Fruit fly (Drosophila melanogaster) whole organism, embryonic: ENCODE data around the gene Ufd1.

Source experiments
- C15 ChIP-seq: fragments of 200-800 bp; sonication (Bioruptor generic); IDR thresholded peaks from 3 replicates; pipeline ENCODE4 v1.3.6; 2022; ENCODE audit warnings: missing biosample characterization, missing genetic modification characterization
- CG11247 ChIP-seq: fragments of 200-800 bp; sonication (Bioruptor generic); IDR thresholded peaks from 2 replicates; pipeline ENCODE4 v1.3.6; 2022; ENCODE audit warnings: missing biosample characterization, missing genetic modification characterization
- CG12219 ChIP-seq: fragments of 200-800 bp; sonication (Bioruptor generic); optimal IDR thresholded peaks from 3 replicates; lab custom pipeline; 2018; ENCODE audit warnings: missing biosample characterization, mild to moderate bottlenecking, missing genetic modification characterization
- CG13296 ChIP-seq: fragments of 200-800 bp; sonication (Bioruptor generic); optimal IDR thresholded peaks from 3 replicates; lab custom pipeline; 2018; ENCODE audit warnings: missing biosample characterization, mild to moderate bottlenecking, missing genetic modification characterization
- CG14860 ChIP-seq: fragments of 200-800 bp; sonication (Bioruptor generic); IDR thresholded peaks from 3 replicates; pipeline ENCODE4 v1.3.6; 2022; ENCODE audit warnings: missing biosample characterization, missing genetic modification characterization; ENCODE audit not compliant: partially characterized antibody
- CG15514 ChIP-seq: fragments of 200-800 bp; sonication (Bioruptor generic); optimal IDR thresholded peaks from 3 replicates; lab custom pipeline; 2017; ENCODE audit warnings: missing biosample characterization, missing genetic modification characterization, mild to moderate bottlenecking, moderate library complexity, missing genetic modification reagents
- CG1603 ChIP-seq: fragments of 200-800 bp; sonication (Bioruptor generic); optimal IDR thresholded peaks from 2 replicates; lab custom pipeline; 2019; ENCODE audit warnings: missing biosample characterization, mild to moderate bottlenecking, missing genetic modification characterization, moderate library complexity
- CG17385 ChIP-seq: fragments of 200-800 bp; sonication (Bioruptor generic); optimal IDR thresholded peaks from 3 replicates; lab custom pipeline; 2018; ENCODE audit warnings: missing biosample characterization, mild to moderate bottlenecking, missing genetic modification characterization
- CG17802 ChIP-seq: fragments of 200-800 bp; sonication (Bioruptor generic); optimal IDR thresholded peaks from 2 replicates; lab custom pipeline; 2018; ENCODE audit warnings: missing biosample characterization, mild to moderate bottlenecking, missing genetic modification characterization, moderate library complexity
- CG30431 ChIP-seq: fragments of 200-800 bp; sonication (Bioruptor generic); optimal IDR thresholded peaks from 2 replicates; lab custom pipeline; 2017; ENCODE audit warnings: missing biosample characterization, missing genetic modification characterization
- CG34224 ChIP-seq: fragments of 200-800 bp; sonication (Bioruptor generic); IDR thresholded peaks from 3 replicates; pipeline ENCODE4 v1.3.6; 2022; ENCODE audit warnings: missing biosample characterization, missing genetic modification characterization; ENCODE audit not compliant: partially characterized antibody
- CG4282 ChIP-seq: fragments of 200-800 bp; sonication (Bioruptor generic); optimal IDR thresholded peaks from 2 replicates; lab custom pipeline; 2016; ENCODE audit warnings: missing biosample characterization, missing genetic modification characterization
- CG4404 ChIP-seq: fragments of 200-800 bp; sonication (Bioruptor generic); IDR thresholded peaks from 2 replicates; pipeline ENCODE4 v1.3.6; 2022; ENCODE audit warnings: missing biosample characterization, missing genetic modification characterization
- CG8388 ChIP-seq: fragments of 200-800 bp; sonication (Bioruptor generic); optimal IDR thresholded peaks from 2 replicates; lab custom pipeline; 2019; ENCODE audit warnings: missing biosample characterization, mild to moderate bottlenecking, missing genetic modification characterization, moderate library complexity
- Dll ChIP-seq: fragments of 200-800 bp; sonication (Bioruptor generic); IDR thresholded peaks from 4 replicates; pipeline ENCODE4 v1.3.6; 2022; ENCODE audit warnings: missing biosample characterization, missing genetic modification characterization; ENCODE audit not compliant: partially characterized antibody
- Doc2 ChIP-seq: fragments of 200-800 bp; sonication (Bioruptor generic); IDR thresholded peaks from 2 replicates; pipeline ENCODE4 v1.3.6; 2022; ENCODE audit warnings: missing biosample characterization, missing genetic modification characterization
- Lim3 ChIP-seq: fragments of 200-800 bp; sonication (Bioruptor generic); IDR thresholded peaks from 2 replicates; pipeline ENCODE4 v1.3.6; 2022; ENCODE audit warnings: missing biosample characterization, missing genetic modification characterization
- MBD-R2 ChIP-seq: fragments of 200-800 bp; sonication (Bioruptor generic); IDR thresholded peaks from 2 replicates; pipeline ENCODE4 v1.3.6; 2022; ENCODE audit warnings: missing biosample characterization, missing genetic modification characterization
- Mes4 ChIP-seq: fragments of 200-800 bp; sonication (Bioruptor generic); optimal IDR thresholded peaks from 2 replicates; lab custom pipeline; 2016; ENCODE audit warnings: missing biosample characterization, missing genetic modification characterization
- NK7.1 ChIP-seq: fragments of 200-800 bp; sonication (Bioruptor generic); optimal IDR thresholded peaks from 3 replicates; lab custom pipeline; 2016; ENCODE audit warnings: missing biosample characterization, missing genetic modification characterization
- Oaz ChIP-seq: fragments of 200-800 bp; sonication (Bioruptor generic); IDR thresholded peaks from 2 replicates; pipeline ENCODE4 v1.3.6; 2022; ENCODE audit warnings: missing biosample characterization, missing genetic modification characterization
- Sry-δ ChIP-seq: fragments of 200-800 bp; sonication (Bioruptor generic); optimal IDR thresholded peaks from 2 replicates; lab custom pipeline; 2016; ENCODE audit warnings: missing biosample characterization, missing genetic modification characterization
- Taf1 ChIP-seq: fragments of 200-800 bp; sonication (Bioruptor generic); IDR thresholded peaks from 2 replicates; pipeline ENCODE4 v1.3.6; 2022; ENCODE audit warnings: missing biosample characterization, missing genetic modification characterization
- Vsx1 ChIP-seq: fragments of 200-800 bp; sonication (Bioruptor generic); optimal IDR thresholded peaks from 2 replicates; lab custom pipeline; 2017; ENCODE audit warnings: missing biosample characterization, mild to moderate bottlenecking, missing genetic modification characterization, missing genetic modification reagents
- YL-1 ChIP-seq: fragments of 200-800 bp; sonication (Bioruptor generic); optimal IDR thresholded peaks from 3 replicates; lab custom pipeline; 2017; ENCODE audit warnings: missing biosample characterization, mild to moderate bottlenecking, missing genetic modification characterization
- ash1 ChIP-seq: fragments of 200-800 bp; sonication (Bioruptor generic); optimal IDR thresholded peaks from 2 replicates; lab custom pipeline; 2018; ENCODE audit warnings: missing biosample characterization, mild to moderate bottlenecking, missing genetic modification characterization
- btn ChIP-seq: fragments of 200-800 bp; sonication (Bioruptor generic); optimal IDR thresholded peaks from 2 replicates; lab custom pipeline; 2016; ENCODE audit warnings: missing biosample characterization, missing genetic modification characterization
- crc ChIP-seq: fragments of 200-800 bp; sonication (Bioruptor generic); optimal IDR thresholded peaks from 2 replicates; lab custom pipeline; 2016; ENCODE audit warnings: missing biosample characterization, missing genetic modification characterization
- crp ChIP-seq, 2 experiments: fragments of 200-800 bp; sonication (Bioruptor generic); optimal IDR thresholded peaks; 2 replicates in 1 of 2; 3 replicates in 1 of 2; lab custom pipeline; 2017; ENCODE audit warnings: missing biosample characterization in 2 of 2, missing genetic modification characterization in 2 of 2, mild to moderate bottlenecking in 1 of 2, moderate library complexity in 1 of 2
- dimm ChIP-seq: fragments of 200-800 bp; sonication (Bioruptor generic); IDR thresholded peaks from 2 replicates; pipeline ENCODE4 v1.3.6; 2022; ENCODE audit warnings: missing biosample characterization, missing genetic modification characterization
- fd102C ChIP-seq: fragments of 200-800 bp; sonication (Bioruptor generic); optimal IDR thresholded peaks from 2 replicates; lab custom pipeline; 2018; ENCODE audit warnings: missing biosample characterization, mild to moderate bottlenecking, missing genetic modification characterization, moderate library complexity
- fd3F ChIP-seq: fragments of 200-800 bp; sonication (Bioruptor generic); optimal IDR thresholded peaks from 2 replicates; lab custom pipeline; 2018; ENCODE audit warnings: missing biosample characterization, mild to moderate bottlenecking, missing genetic modification characterization, moderate library complexity
- gcm ChIP-seq: fragments of 200-800 bp; sonication (Bioruptor generic); optimal IDR thresholded peaks from 2 replicates; lab custom pipeline; 2019; ENCODE audit warnings: missing biosample characterization, mild to moderate bottlenecking, missing genetic modification characterization, moderate library complexity
- hb ChIP-seq: fragments of 200-800 bp; sonication (Bioruptor generic); IDR thresholded peaks from 3 replicates; pipeline ENCODE4 v1.3.6; 2022; ENCODE audit warnings: missing biosample characterization, missing genetic modification characterization; ENCODE audit not compliant: partially characterized antibody
- nmo ChIP-seq: fragments of 200-800 bp; sonication (Bioruptor generic); optimal IDR thresholded peaks from 2 replicates; lab custom pipeline; 2018; ENCODE audit warnings: missing biosample characterization, mild to moderate bottlenecking, missing genetic modification characterization, moderate library complexity
- onecut ChIP-seq: fragments of 200-800 bp; sonication (Bioruptor generic); IDR thresholded peaks from 2 replicates; pipeline ENCODE4 v1.3.6; 2022; ENCODE audit warnings: missing biosample characterization, missing genetic modification characterization
- org-1 ChIP-seq: fragments of 200-800 bp; sonication (Bioruptor generic); optimal IDR thresholded peaks from 2 replicates; lab custom pipeline; 2017; ENCODE audit warnings: missing biosample characterization, missing genetic modification characterization
- pum ChIP-seq: fragments of 200-800 bp; sonication (Bioruptor generic); optimal IDR thresholded peaks from 2 replicates; lab custom pipeline; 2016; ENCODE audit warnings: missing biosample characterization, missing genetic modification characterization
- run ChIP-seq: fragments of 200-800 bp; sonication (Bioruptor generic); optimal IDR thresholded peaks from 3 replicates; lab custom pipeline; 2018; ENCODE audit warnings: missing biosample characterization, mild to moderate bottlenecking, missing genetic modification characterization
- salm ChIP-seq: fragments of 200-800 bp; sonication (Bioruptor generic); optimal IDR thresholded peaks from 2 replicates; lab custom pipeline; 2018; ENCODE audit warnings: missing biosample characterization, mild to moderate bottlenecking, missing genetic modification characterization
- scrt ChIP-seq: fragments of 200-800 bp; sonication (Bioruptor generic); optimal IDR thresholded peaks from 2 replicates; lab custom pipeline; 2018; ENCODE audit warnings: missing biosample characterization, mild to moderate bottlenecking, missing genetic modification characterization, moderate library complexity
- seq ChIP-seq: fragments of 200-800 bp; sonication (Bioruptor generic); IDR thresholded peaks from 2 replicates; pipeline ENCODE4 v1.3.6; 2022; ENCODE audit warnings: missing biosample characterization, missing genetic modification characterization
- sqz ChIP-seq: fragments of 200-800 bp; sonication (Bioruptor generic); optimal IDR thresholded peaks from 3 replicates; lab custom pipeline; 2018; ENCODE audit warnings: missing biosample characterization, mild to moderate bottlenecking, missing genetic modification characterization
- stc ChIP-seq: fragments of 200-800 bp; sonication (Bioruptor generic); IDR thresholded peaks from 2 replicates; pipeline ENCODE4 v1.3.6; 2022; ENCODE audit warnings: missing biosample characterization, missing genetic modification characterization
- tap ChIP-seq: fragments of 200-800 bp; optimal IDR thresholded peaks from 3 replicates; lab custom pipeline; 2019; ENCODE audit warnings: missing biosample characterization, mild to moderate bottlenecking, missing genetic modification characterization, moderate library complexity
- vvl ChIP-seq: fragments of 200-800 bp; sonication (Bioruptor generic); IDR thresholded peaks from 2 replicates; pipeline ENCODE4 v1.3.6; 2022; ENCODE audit warnings: missing biosample characterization, missing genetic modification characterization
- wor ChIP-seq: fragments of 200-800 bp; sonication (Bioruptor generic); IDR thresholded peaks from 2 replicates; pipeline ENCODE4 v1.3.6; 2022; ENCODE audit warnings: missing biosample characterization, missing genetic modification characterization
- z ChIP-seq: fragments of 200-800 bp; sonication (Bioruptor generic); IDR thresholded peaks from 3 replicates; pipeline ENCODE4 v1.3.6; 2022; ENCODE audit warnings: missing biosample characterization, missing genetic modification characterization

Ufd1 gene

dm6 chr3L:11118627-11119395, 4.2 kb downstream of the Ufd1 start (continued):
- peak; percentile 25; the same call in 1 of the 2 replicates for TF ChIP-seq CG4404 (GFP tag; lab: Robert Waterston, UW)
- TF ChIP-seq crp (GFP tag; optimal IDR thresholded peaks at IDR 0.05; lab: Kevin White, UChicago): peak in 1 of 2 experiments; percentile 32
- TF ChIP-seq z (GFP tag; lab: Robert Waterston, UW): no peak
- TF ChIP-seq onecut: peak; percentile 84
- TF ChIP-seq Doc2 (GFP tag; lab: Robert Waterston, UW): no peak
- TF ChIP-seq CG12219 (GFP tag; lab: Kevin White, UChicago): peak; percentile 76
- TF ChIP-seq CG13296 (GFP tag; lab: Kevin White, UChicago): peak; percentile 83
- TF ChIP-seq CG17385 (GFP tag; lab: Kevin White, UChicago): peak; percentile 68
- TF ChIP-seq NK7.1: peak; percentile 40
- peak; percentile 73 for TF ChIP-seq CG15514 (GFP tag; lab: Kevin White, UChicago)
- TF ChIP-seq ash1 (GFP tag; lab: Kevin White, UChicago): peak; percentile 79
- TF ChIP-seq CG8388: peak; percentile 20
- TF ChIP-seq YL-1 (GFP tag; lab: Kevin White, UChicago): peak; percentile 91
- TF ChIP-seq Lim3 (GFP tag; lab: Robert Waterston, UW): no peak
- peak; percentile 40 for TF ChIP-seq pum (GFP tag; lab: Kevin White, UChicago)
- peak; percentile 66 for TF ChIP-seq gcm
- TF ChIP-seq fd3F (GFP tag; lab: Kevin White, UChicago): peak; percentile 61
- no peak for TF ChIP-seq Dll
- TF ChIP-seq CG17802 (tag; lab: Kevin White, UChicago): no peak
- peak; percentile 64 for TF ChIP-seq crc (GFP tag; lab: Kevin White, UChicago)
- peak; percentile 58; the same call in 1 of the 2 replicates for TF ChIP-seq stc (GFP tag; lab: Robert Waterston, UW)
- TF ChIP-seq Mes4 (GFP tag; lab: Kevin White, UChicago): peak; percentile 76
- TF ChIP-seq wor (GFP tag; lab: Robert Waterston, UW): no peak
- TF ChIP-seq CG34224 (GFP tag; lab: Robert Waterston, UW): peak; percentile 12; the same call in 1 of the 3 replicates
- TF ChIP-seq salm: peak; percentile 37
- no peak for TF ChIP-seq Sry-δ
- 0 out of 3 replicates have a peak, but pooled peaks have one; percentile 66 for TF ChIP-seq C15 (GFP tag; lab: Robert Waterston, UW)
- no peak for TF ChIP-seq dimm (GFP tag; lab: Robert Waterston, UW)
- peak; percentile 80 for TF ChIP-seq seq
- 0 out of 2 replicates have a peak, but pooled peaks have one; percentile 27 for TF ChIP-seq CG11247 (GFP tag; lab: Robert Waterston, UW)
- TF ChIP-seq run (tag; lab: Kevin White, UChicago): peak; percentile 63
- TF ChIP-seq Taf1 (GFP tag; lab: Robert Waterston, UW): no peak
- no peak for TF ChIP-seq CG14860 (GFP tag; lab: Robert Waterston, UW)
- TF ChIP-seq sqz (GFP tag; lab: Kevin White, UChicago): peak; percentile 82
- peak; percentile 88 for TF ChIP-seq fd102C (GFP tag; lab: Kevin White, UChicago)
- no peak for TF ChIP-seq Oaz (GFP tag; lab: Robert Waterston, UW)
- peak; percentile 16 for TF ChIP-seq nmo (GFP tag; lab: Kevin White, UChicago)
- no peak for TF ChIP-seq CG30431 (GFP tag; lab: Kevin White, UChicago)
- TF ChIP-seq vvl: peak; percentile 75; the same call in 1 of the 2 replicates
- peak; percentile 75 for TF ChIP-seq org-1 (GFP tag; lab: Kevin White, UChicago)
- TF ChIP-seq MBD-R2 (GFP tag; lab: Robert Waterston, UW): peak; percentile 48; the same call in 1 of the 2 replicates
- TF ChIP-seq CG1603 (tag; lab: Kevin White, UChicago): peak; percentile 64
- no peak for TF ChIP-seq hb (GFP tag; lab: Robert Waterston, UW)
- peak; percentile 66 for TF ChIP-seq tap
- peak; percentile 78 for TF ChIP-seq scrt
- TF ChIP-seq Vsx1: peak; percentile 71
- peak; percentile 24 for TF ChIP-seq CG4282 (GFP tag; lab: Kevin White, UChicago)
- peak; percentile 25 for TF ChIP-seq btn (GFP tag; lab: Kevin White, UChicago)
